Worm (Caenorhabditis elegans) whole organism, L1 larva: ENCODE data around the gene cdc-73.

Experiments used
- elt-2 ChIP-seq: sonication (generic microtip); optimal IDR thresholded peaks from 2 replicates; lab custom pipeline; 2016; ENCODE audit warnings: missing genetic modification characterization, mild to moderate bottlenecking, inconsistent platforms, missing compliant biosample characterization, missing genetic modification reagents
- swsn-7 ChIP-seq: sonication (generic microtip); optimal IDR thresholded peaks from 2 replicates; lab custom pipeline; 2016; ENCODE audit warnings: missing genetic modification characterization, missing compliant biosample characterization

DNA sequence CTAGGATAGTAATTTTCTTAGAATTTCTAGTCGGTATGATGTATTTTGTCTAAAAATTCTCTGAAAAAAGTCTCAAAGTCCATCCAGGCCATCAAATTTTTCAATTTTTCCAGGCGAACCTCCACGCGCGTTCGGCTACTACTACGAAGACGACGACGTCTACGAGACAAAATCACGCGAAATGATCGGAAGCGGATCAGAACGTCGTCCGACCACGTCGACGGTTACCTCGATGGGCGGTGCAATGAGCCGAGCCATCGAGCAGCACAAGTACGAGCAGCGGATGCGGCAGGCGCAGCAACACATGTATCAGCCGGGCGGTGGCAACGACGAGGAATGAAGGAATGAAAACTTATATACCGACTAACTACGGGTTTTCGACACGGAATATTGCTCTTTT, 28.8 kb upstream of the cdc-73 start:
- TF ChIP-seq swsn-7 (tag; lab: Kevin White, UChicago) (no peak), elt-2 (tag; lab: Kevin White, UChicago) (no peak)
